Worm (Caenorhabditis elegans) whole organism, L1 larva: ENCODE results near the gene Y27F2A.9.

Experiments used
- C04F5.9 ChIP-seq: sonication (generic microtip); optimal IDR thresholded peaks from 2 replicates; lab custom pipeline; 2016; ENCODE audit warnings: missing genetic modification characterization, missing compliant biosample characterization
- aly-2 ChIP-seq: fragments of 150-350 bp; optimal IDR thresholded peaks from 2 replicates; lab custom pipeline; 2014; ENCODE audit warnings: missing biosample characterization, missing genetic modification characterization
- ceh-88 ChIP-seq: fragments of 200-800 bp; sonication (Bioruptor generic); IDR thresholded peaks from 2 replicates; pipeline ENCODE4 v1.3.6; 2022; ENCODE audit warnings: missing genetic modification characterization, missing compliant biosample characterization
- fkh-10 ChIP-seq: sonication (generic microtip); optimal IDR thresholded peaks from 2 replicates; lab custom pipeline; 2017; ENCODE audit warnings: missing biosample characterization, missing genetic modification reagents, missing genetic modification characterization
- lir-3 ChIP-seq: sonication (generic microtip); optimal IDR thresholded peaks from 2 replicates; lab custom pipeline; 2016; ENCODE audit warnings: mild to moderate bottlenecking, missing genetic modification characterization, moderate library complexity, missing compliant biosample characterization; ENCODE audit not compliant: poor library complexity
- mdl-1 ChIP-seq, 2 experiments: fragments of 150-350 bp; optimal IDR thresholded peaks; 2 replicates each; lab custom pipeline; 2014 to 2017; ENCODE audit warnings: missing biosample characterization in 2 of 2, missing genetic modification characterization in 2 of 2, inconsistent platforms in 1 of 2
- nhr-12 ChIP-seq: sonication (generic microtip); optimal IDR thresholded peaks from 2 replicates; lab custom pipeline; 2017; ENCODE audit warnings: missing biosample characterization, missing genetic modification characterization
- sptf-1 ChIP-seq: fragments of 150-350 bp; optimal IDR thresholded peaks from 2 replicates; lab custom pipeline; 2014; ENCODE audit warnings: missing biosample characterization, missing genetic modification characterization
- zag-1 ChIP-seq: fragments of 150-350 bp; optimal IDR thresholded peaks from 2 replicates; lab custom pipeline; 2014; ENCODE audit warnings: missing biosample characterization, missing genetic modification characterization

DNA sequence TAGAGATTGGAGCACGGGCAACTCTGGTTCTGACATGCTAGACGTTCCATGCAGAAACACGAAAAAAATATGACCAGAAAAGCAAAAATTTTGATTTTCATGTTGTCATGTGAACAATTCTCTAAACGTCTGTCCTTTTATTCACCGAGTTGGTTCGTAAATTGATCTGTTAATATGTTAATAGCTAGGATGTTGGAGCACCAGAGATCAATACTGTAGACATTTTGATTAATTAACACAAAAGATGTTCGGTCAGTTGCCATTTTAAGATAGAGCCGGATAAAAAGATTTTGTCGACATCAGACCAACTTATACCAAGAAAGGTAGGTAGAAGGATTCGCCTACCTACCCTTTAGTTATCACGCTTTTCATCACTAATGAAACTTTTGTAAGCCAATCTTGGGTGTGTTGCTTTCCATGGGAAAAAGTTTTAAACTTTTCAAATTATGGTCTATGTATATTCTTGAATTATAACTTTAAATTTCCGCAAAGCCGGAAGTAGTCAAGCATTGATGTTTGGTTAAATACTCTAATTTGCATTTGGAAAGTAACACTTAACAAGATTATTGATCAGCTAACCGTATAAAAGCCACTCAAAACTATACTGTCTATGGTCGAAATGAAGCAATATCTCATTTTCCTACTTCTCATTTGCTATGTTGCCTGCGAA, 41.8 kb downstream of the Y27F2A.9 start, which contains the start of the genes T10D4.11 and T10D4.1:
- no peak for TF ChIP-seq fkh-10
- no peak for TF ChIP-seq zag-1 (tag; lab: Kevin White, UChicago)
- TF ChIP-seq aly-2 (tag; lab: Kevin White, UChicago), result no peak
- TF ChIP-seq C04F5.9 (tag; lab: Kevin White, UChicago), result no peak
- no peak for TF ChIP-seq nhr-12 (tag; lab: Kevin White, UChicago)
- no peak for TF ChIP-seq mdl-1 (tag; optimal IDR thresholded peaks at IDR 0.05; lab: Kevin White, UChicago)
- TF ChIP-seq sptf-1, result no peak
- TF ChIP-seq lir-3 (tag; lab: Kevin White, UChicago), result no peak
- TF ChIP-seq ceh-88 (GFP tag; lab: Robert Waterston, UW), result no peak
